Worm (Caenorhabditis elegans) whole organism, L2 larva: ENCODE measurements around the gene acs-12.

ENCODE experiments used
- ama-1 ChIP-seq: fragments of 150-350 bp; optimal IDR thresholded peaks from 2 replicates; lab custom pipeline; 2018; ENCODE audit warnings: inconsistent platforms
- elt-1 ChIP-seq: fragments of 150-350 bp; optimal IDR thresholded peaks from 2 replicates; lab custom pipeline; 2014; ENCODE audit warnings: missing biosample characterization, missing genetic modification characterization
- mdl-1 ChIP-seq, 2 experiments: fragments of 150-350 bp in 1 of 2; sonication (generic microtip) in 1 of 2; optimal IDR thresholded peaks; 2 replicates each; lab custom pipeline; 2017; ENCODE audit warnings: missing biosample characterization in 2 of 2, missing genetic modification characterization in 2 of 2
- unc-62 ChIP-seq: fragments of 150-350 bp; optimal IDR thresholded peaks from 2 replicates; lab custom pipeline; 2014; ENCODE audit warnings: missing biosample characterization, missing genetic modification reagents, missing genetic modification characterization

DNA sequence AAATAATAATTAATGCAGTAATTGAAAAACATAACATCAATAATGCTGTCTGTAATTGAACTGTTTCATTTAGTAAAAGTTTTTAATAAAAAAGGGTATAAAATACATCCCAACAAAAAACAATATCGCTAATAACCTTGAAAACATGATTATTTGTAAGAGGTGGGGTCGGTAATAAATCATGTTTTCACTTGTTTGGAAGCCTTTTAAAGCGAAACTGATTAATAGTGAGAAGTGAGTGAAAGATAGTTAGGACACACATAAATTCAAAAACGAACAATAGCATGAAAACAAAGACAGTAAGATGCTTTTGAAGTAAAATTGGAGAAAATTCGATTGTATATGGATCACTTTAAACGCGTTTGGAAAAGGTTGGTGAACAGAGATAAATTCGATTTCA, 42.9 kb upstream of the acs-12 start, which contains the start of gene try-4:
- TF ChIP-seq elt-1 (tag; lab: Kevin White, UChicago) (no peak), mdl-1 (tag; optimal IDR thresholded peaks at IDR 0.05; lab: Kevin White, UChicago) (no peak), ama-1 (no peak), unc-62 (GFP tag; lab: Kevin White, UChicago) (no peak)
